Worm (Caenorhabditis elegans) whole organism, L3 larva: Measurements from ENCODE around the gene Y48E1B.3.

Experiments used
- R02D3.7 ChIP-seq: fragments of 150-350 bp; optimal IDR thresholded peaks from 2 replicates; lab custom pipeline; 2014; ENCODE audit warnings: missing biosample characterization, missing genetic modification characterization
- ama-1 ChIP-seq: fragments of 150-350 bp; optimal IDR thresholded peaks from 2 replicates; lab custom pipeline; 2018
- ceh-82 ChIP-seq: fragments of 150-350 bp; optimal IDR thresholded peaks from 2 replicates; lab custom pipeline; 2014; ENCODE audit warnings: missing biosample characterization, missing genetic modification characterization
- ceh-9 ChIP-seq: sonication (generic microtip); optimal IDR thresholded peaks from 2 replicates; lab custom pipeline; 2018; ENCODE audit warnings: missing biosample characterization, missing genetic modification characterization
- daf-12 ChIP-seq: fragments of 150-350 bp; optimal IDR thresholded peaks from 2 replicates; lab custom pipeline; 2014; ENCODE audit warnings: missing biosample characterization, missing genetic modification reagents, missing genetic modification characterization
- egl-27 ChIP-seq: sonication (generic microtip); optimal IDR thresholded peaks from 4 replicates; lab custom pipeline; 2017; ENCODE audit warnings: missing biosample characterization, missing genetic modification reagents, missing genetic modification characterization
- egl-5 ChIP-seq: fragments of 150-350 bp; optimal IDR thresholded peaks from 2 replicates; lab custom pipeline; 2017; ENCODE audit warnings: missing biosample characterization, missing genetic modification reagents, missing genetic modification characterization, inconsistent platforms
- elt-1 ChIP-seq: fragments of 150-350 bp; optimal IDR thresholded peaks from 2 replicates; lab custom pipeline; 2014; ENCODE audit warnings: missing biosample characterization, missing genetic modification characterization
- elt-2 ChIP-seq: sonication (generic microtip); optimal IDR thresholded peaks from 2 replicates; lab custom pipeline; 2016; ENCODE audit warnings: missing genetic modification reagents, mild to moderate bottlenecking, missing genetic modification characterization, missing compliant biosample characterization
- elt-3 ChIP-seq, 3 experiments: fragments of 150-350 bp in 1 of 3; sonication (generic microtip) in 2 of 3; optimal IDR thresholded peaks; 2 replicates in 2 of 3; 4 replicates in 1 of 3; lab custom pipeline; 2014 to 2017; ENCODE audit warnings: missing biosample characterization in 3 of 3, missing genetic modification characterization in 3 of 3
- eor-1 ChIP-seq, 2 experiments: fragments of 150-350 bp; optimal IDR thresholded peaks; 2 replicates each; lab custom pipeline; 2014 to 2018; ENCODE audit warnings: missing biosample characterization in 2 of 2, missing genetic modification characterization in 2 of 2
- fkh-2 ChIP-seq: fragments of 150-350 bp; optimal IDR thresholded peaks from 2 replicates; lab custom pipeline; 2014; ENCODE audit warnings: missing biosample characterization, missing genetic modification reagents, missing genetic modification characterization
- hmg-11 ChIP-seq: sonication (generic microtip); optimal IDR thresholded peaks from 2 replicates; lab custom pipeline; 2016; ENCODE audit warnings: missing genetic modification characterization, missing compliant biosample characterization
- jun-1 ChIP-seq: fragments of 150-350 bp; optimal IDR thresholded peaks from 2 replicates; lab custom pipeline; 2014; ENCODE audit warnings: missing biosample characterization, missing genetic modification reagents, missing genetic modification characterization
- lin-15B ChIP-seq: fragments of 150-350 bp; optimal IDR thresholded peaks from 2 replicates; lab custom pipeline; 2014; ENCODE audit warnings: missing biosample characterization, missing genetic modification characterization
- lin-39 ChIP-seq: fragments of 150-350 bp; optimal IDR thresholded peaks from 2 replicates; lab custom pipeline; 2018; ENCODE audit warnings: missing biosample characterization, missing genetic modification reagents, missing genetic modification characterization
- mml-1 ChIP-seq: fragments of 150-350 bp; sonication (generic microtip); optimal IDR thresholded peaks from 3 replicates; lab custom pipeline; 2014; ENCODE audit warnings: missing biosample characterization, missing genetic modification characterization
- nfya-1 ChIP-seq: sonication (generic microtip); optimal IDR thresholded peaks from 2 replicates; lab custom pipeline; 2017; ENCODE audit warnings: missing genetic modification characterization, mild to moderate bottlenecking, missing compliant biosample characterization, antibody characterized with exemption, moderate library complexity; ENCODE audit not compliant: insufficient read depth
- nhr-11 ChIP-seq: fragments of 150-350 bp; optimal IDR thresholded peaks from 2 replicates; lab custom pipeline; 2014; ENCODE audit warnings: missing biosample characterization, missing genetic modification characterization
- nhr-12 ChIP-seq: fragments of 150-350 bp; optimal IDR thresholded peaks from 2 replicates; lab custom pipeline; 2014; ENCODE audit warnings: missing biosample characterization, missing genetic modification characterization
- nhr-23 ChIP-seq: fragments of 150-350 bp; optimal IDR thresholded peaks from 2 replicates; lab custom pipeline; 2014; ENCODE audit warnings: missing biosample characterization, missing genetic modification reagents, missing genetic modification characterization
- nhr-237 ChIP-seq: fragments of 150-350 bp; optimal IDR thresholded peaks from 2 replicates; lab custom pipeline; 2014; ENCODE audit warnings: missing biosample characterization, missing genetic modification characterization
- nhr-25 ChIP-seq: sonication (generic microtip); optimal IDR thresholded peaks from 2 replicates; lab custom pipeline; 2017; ENCODE audit warnings: missing biosample characterization, missing genetic modification characterization
- nhr-28 ChIP-seq: fragments of 150-350 bp; optimal IDR thresholded peaks from 2 replicates; lab custom pipeline; 2014; ENCODE audit warnings: missing biosample characterization, missing genetic modification characterization
- nhr-43 ChIP-seq: sonication (generic microtip); optimal IDR thresholded peaks from 2 replicates; lab custom pipeline; 2016; ENCODE audit warnings: mild to moderate bottlenecking, missing genetic modification characterization, missing compliant biosample characterization; ENCODE audit not compliant: poor library complexity, severe bottlenecking
- nhr-67 ChIP-seq: fragments of 150-350 bp; optimal IDR thresholded peaks from 2 replicates; lab custom pipeline; 2014; ENCODE audit warnings: missing biosample characterization, missing genetic modification characterization
- nhr-76 ChIP-seq: fragments of 150-350 bp; sonication (generic microtip); optimal IDR thresholded peaks from 5 replicates; lab custom pipeline; 2014; ENCODE audit warnings: missing biosample characterization, missing genetic modification characterization
- nhr-77 ChIP-seq: fragments of 150-350 bp; optimal IDR thresholded peaks from 2 replicates; lab custom pipeline; 2014; ENCODE audit warnings: missing biosample characterization, missing genetic modification characterization
- pha-4 ChIP-seq: fragments of 150-350 bp; optimal IDR thresholded peaks from 2 replicates; lab custom pipeline; 2014; ENCODE audit warnings: missing biosample characterization, missing genetic modification reagents, missing genetic modification characterization
- pqm-1 ChIP-seq: fragments of 150-350 bp; optimal IDR thresholded peaks from 2 replicates; lab custom pipeline; 2017; ENCODE audit warnings: missing biosample characterization, missing genetic modification characterization, inconsistent platforms
- sea-2 ChIP-seq: fragments of 150-350 bp; sonication (generic microtip); optimal IDR thresholded peaks from 4 replicates; lab custom pipeline; 2014; ENCODE audit warnings: missing biosample characterization, missing genetic modification reagents, missing genetic modification characterization
- skn-1 ChIP-seq: fragments of 150-350 bp; optimal IDR thresholded peaks from 2 replicates; lab custom pipeline; 2014; ENCODE audit warnings: missing biosample characterization, missing genetic modification characterization
- snpc-4 ChIP-seq: fragments of 150-350 bp; optimal IDR thresholded peaks from 2 replicates; lab custom pipeline; 2014; ENCODE audit warnings: missing biosample characterization, missing genetic modification characterization
- tbx-2 ChIP-seq: sonication (generic microtip); optimal IDR thresholded peaks from 2 replicates; lab custom pipeline; 2016; ENCODE audit warnings: mild to moderate bottlenecking, missing genetic modification characterization, missing compliant biosample characterization
- unc-39 ChIP-seq: sonication (generic microtip); optimal IDR thresholded peaks from 4 replicates; lab custom pipeline; 2017; ENCODE audit warnings: missing biosample characterization, missing genetic modification characterization
- unc-62 ChIP-seq: fragments of 150-350 bp; sonication (generic microtip); optimal IDR thresholded peaks from 4 replicates; lab custom pipeline; 2014; ENCODE audit warnings: missing biosample characterization, missing genetic modification reagents, missing genetic modification characterization
- ztf-4 ChIP-seq: fragments of 150-350 bp; optimal IDR thresholded peaks from 2 replicates; lab custom pipeline; 2014; ENCODE audit warnings: missing biosample characterization, missing genetic modification characterization

Gene Y48E1B.3

ce11 chrII:13609655-13610054 lies 41.9 kb upstream of the Y48E1B.3 start, which contains the start of gene gst-20 (continued):
- TF ChIP-seq egl-27 (tag; lab: Kevin White, UChicago) = no peak
- TF ChIP-seq elt-1 = peak; percentile 61
- no peak for TF ChIP-seq nhr-28 (tag; lab: Kevin White, UChicago)
- TF ChIP-seq fkh-2 (tag; lab: Kevin White, UChicago) = no peak
- TF ChIP-seq ztf-4 = no peak
- no peak for TF ChIP-seq lin-15B (tag; lab: Kevin White, UChicago)
- no peak for TF ChIP-seq R02D3.7 (tag; lab: Kevin White, UChicago)
- TF ChIP-seq elt-3 (tag; optimal IDR thresholded peaks at IDR 0.05; lab: Kevin White, UChicago) = no peak
- TF ChIP-seq unc-62 (GFP tag; lab: Kevin White, UChicago) = no peak
- TF ChIP-seq nhr-12 (tag; lab: Kevin White, UChicago) = no peak
- peak; percentile 64 for TF ChIP-seq elt-2 (tag; lab: Kevin White, UChicago)
- TF ChIP-seq ama-1 = no peak
- TF ChIP-seq pqm-1 (tag; lab: Kevin White, UChicago) = peak; percentile 49
- TF ChIP-seq nhr-76 (tag; lab: Kevin White, UChicago) = no peak
- TF ChIP-seq unc-39 (tag; lab: Kevin White, UChicago) = no peak
- no peak for TF ChIP-seq eor-1 (tag; optimal IDR thresholded peaks at IDR 0.05; lab: Kevin White, UChicago)
- TF ChIP-seq nhr-43 (tag; lab: Kevin White, UChicago) = peak; percentile 68
- TF ChIP-seq mml-1 (tag; lab: Kevin White, UChicago) = no peak
- no peak for TF ChIP-seq sea-2 (GFP tag; lab: Kevin White, UChicago)
- TF ChIP-seq daf-12 (tag; lab: Kevin White, UChicago) = no peak
- TF ChIP-seq ceh-82 (tag; lab: Kevin White, UChicago) = no peak
- peak; percentile 75 for TF ChIP-seq pha-4 (tag; lab: Kevin White, UChicago)

ce11 chrII:13600904-13601303 lies 33.1 kb upstream of the Y48E1B.3 start, which contains the start of gene csp-1:
Gene csp-1 (plus strand): TSS chrII:13601204.
- TF ChIP-seq nhr-67 (tag; lab: Kevin White, UChicago) (no peak), eor-1 (tag; optimal IDR thresholded peaks at IDR 0.05; lab: Kevin White, UChicago) (no peak)
- TF ChIP-seq, all 47 proteins: peak for 0

ce11 chrII:13596505-13596977 lies 28.8 kb upstream of the Y48E1B.3 start, which contains the start of the genes fbxc-23 and csc-1:
Gene fbxc-23 (minus strand): TSS chrII:13596555.
Gene csc-1 (plus strand): TSS chrII:13596955.
- TF ChIP-seq lin-39 (tag; lab: Kevin White, UChicago) (peak; percentile 32), nhr-23 (tag; lab: Kevin White, UChicago) (peak; percentile 69), egl-5 (no peak), nhr-11 (tag; lab: Kevin White, UChicago) (no peak), lin-15B (tag; lab: Kevin White, UChicago) (peak; percentile 61), nfya-1 (tag; lab: Kevin White, UChicago) (peak; percentile 83), nhr-28 (tag; lab: Kevin White, UChicago) (no peak), elt-2 (tag; lab: Kevin White, UChicago) (peak; percentile 11), skn-1 (no peak), nhr-77 (tag; lab: Kevin White, UChicago) (no peak), pha-4 (tag; lab: Kevin White, UChicago) (peak; percentile 64), nhr-67 (tag; lab: Kevin White, UChicago) (no peak), pqm-1 (tag; lab: Kevin White, UChicago) (no peak), nhr-25 (tag; lab: Kevin White, UChicago) (peak; percentile 22), snpc-4 (peak; percentile 58), fkh-2 (tag; lab: Kevin White, UChicago) (no peak), tbx-2 (no peak), hmg-11 (tag; lab: Kevin White, UChicago) (no peak), egl-27 (tag; lab: Kevin White, UChicago) (no peak)
- TF ChIP-seq, all 47 proteins: peak for 8

ce11 chrII:13595279-13595678 lies 27.5 kb upstream of the Y48E1B.3 start:
- no peak for TF ChIP-seq snpc-4
- no peak for TF ChIP-seq jun-1 (tag; lab: Kevin White, UChicago)
- TF ChIP-seq R02D3.7 (tag; lab: Kevin White, UChicago) = no peak
- no peak for TF ChIP-seq egl-27 (tag; lab: Kevin White, UChicago)
- no peak for TF ChIP-seq nhr-11 (tag; lab: Kevin White, UChicago)
- no peak for TF ChIP-seq ceh-9 (tag; lab: Kevin White, UChicago)
- TF ChIP-seq nhr-237 (tag; lab: Kevin White, UChicago) = no peak
- no peak for TF ChIP-seq tbx-2
